Fruit fly (Drosophila melanogaster) whole organism, embryonic: ENCODE measurements around the gene RpS2.

Source experiments
- CG13894 ChIP-seq: fragments of 200-800 bp; sonication (Bioruptor generic); optimal IDR thresholded peaks from 3 replicates; lab custom pipeline; 2018; ENCODE audit warnings: missing biosample characterization, mild to moderate bottlenecking, missing genetic modification characterization, moderate library complexity
- CG15479 ChIP-seq: fragments of 200-800 bp; sonication (Bioruptor generic); optimal IDR thresholded peaks from 3 replicates; lab custom pipeline; 2019; ENCODE audit warnings: missing biosample characterization, mild to moderate bottlenecking, missing genetic modification characterization, moderate library complexity
- CG15696 ChIP-seq: fragments of 200-800 bp; sonication (Bioruptor generic); optimal IDR thresholded peaks from 2 replicates; lab custom pipeline; 2019; ENCODE audit warnings: missing biosample characterization, mild to moderate bottlenecking, missing genetic modification characterization, moderate library complexity
- Hand ChIP-seq: fragments of 200-800 bp; sonication (Bioruptor generic); optimal IDR thresholded peaks from 2 replicates; lab custom pipeline; 2017; ENCODE audit warnings: mild to moderate bottlenecking, missing biosample characterization, missing genetic modification reagents, missing genetic modification characterization
- Med ChIP-seq: fragments of 200-800 bp; sonication (Bioruptor generic); peaks from one replicate; lab custom pipeline; 2016; ENCODE audit warnings: missing biosample characterization, missing genetic modification characterization, mild to moderate bottlenecking, inconsistent platforms, moderate library complexity
- klu ChIP-seq: fragments of 200-800 bp; sonication (Bioruptor generic); IDR thresholded peaks from 2 replicates; pipeline ENCODE4 v1.3.6; 2022; ENCODE audit warnings: missing biosample characterization, missing genetic modification characterization
- nau ChIP-seq: fragments of 200-800 bp; sonication (Bioruptor generic); optimal IDR thresholded peaks from 3 replicates; lab custom pipeline; 2017; ENCODE audit warnings: missing biosample characterization, mild to moderate bottlenecking, missing genetic modification characterization, missing genetic modification reagents

- TF ChIP-seq klu (GFP tag; lab: Robert Waterston, UW) (no peak), CG15479 (GFP tag; lab: Kevin White, UChicago) (no peak), CG13894 (tag; lab: Kevin White, UChicago) (no peak), nau (GFP tag; lab: Kevin White, UChicago) (no peak), CG15696 (tag; lab: Kevin White, UChicago) (no peak), Med (GFP tag; lab: Kevin White, UChicago) (peak; percentile 38), Hand (GFP tag; lab: Kevin White, UChicago) (no peak)
Measured at dm6 chr2L:9862964-9863363, 34.4 kb downstream of the RpS2 start.
